Fruit fly (Drosophila melanogaster): ENCODE results near the gene CG31913.
A peak's percentile ranks its signal among the peaks of the same experiment; 100 is the strongest.

Gene CG31913

dm6 chr2L:5797977-5798376, 14.1 kb downstream of the CG31913 start (continued):
- TF ChIP-seq so (GFP tag; IDR thresholded peaks at IDR 0.05) = peak; percentile 39; the same call in 1 of the 3 replicates
- peak; percentile 68 for TF ChIP-seq CG10209 (GFP tag; optimal IDR thresholded peaks at IDR 0.05)
- TF ChIP-seq CG6175 (GFP tag; IDR thresholded peaks at IDR 0.05) = no peak; the same call in 2 of the 3 replicates
- no peak for TF ChIP-seq Side (GFP tag; optimal IDR thresholded peaks at IDR 0.05)
- TF ChIP-seq Dll (GFP tag; IDR thresholded peaks at IDR 0.05; ENCODE audit: partially characterized antibody) = no peak
- TF ChIP-seq cad (GFP tag; optimal IDR thresholded peaks at IDR 0.05) = no peak
- no peak for TF ChIP-seq mld (GFP tag; IDR thresholded peaks at IDR 0.05; ENCODE audit: partially characterized antibody)
- TF ChIP-seq Opbp (GFP tag; IDR thresholded peaks at IDR 0.05; ENCODE audit: partially characterized antibody) = no peak
- TF ChIP-seq nau (GFP tag; optimal IDR thresholded peaks at IDR 0.05) = peak; percentile 55
- TF ChIP-seq CHES-1-like (GFP tag; optimal IDR thresholded peaks at IDR 0.05) = no peak
- peak; percentile 31 for TF ChIP-seq Asciz (GFP tag; optimal IDR thresholded peaks at IDR 0.05)
- no peak for TF ChIP-seq CG10959 (GFP tag; IDR thresholded peaks at IDR 0.05)
- TF ChIP-seq CG4404 (GFP tag; IDR thresholded peaks at IDR 0.05) = no peak
- TF ChIP-seq CG10366 (GFP tag; IDR thresholded peaks at IDR 0.05) = 0 out of 2 replicates have a peak, but pooled peaks have one; percentile 8
- TF ChIP-seq al (GFP tag; IDR thresholded peaks at IDR 0.05) = no peak
- TF ChIP-seq pzg (GFP tag; optimal IDR thresholded peaks at IDR 0.05) = no peak
- TF ChIP-seq caup (GFP tag; optimal IDR thresholded peaks at IDR 0.05; ENCODE audit: severe bottlenecking) = peak; percentile 82
- TF ChIP-seq Hr78 (GFP tag; optimal IDR thresholded peaks at IDR 0.05) = no peak
- no peak for TF ChIP-seq tap (tag; optimal IDR thresholded peaks at IDR 0.05)
- TF ChIP-seq Ptx1 (GFP tag; IDR thresholded peaks at IDR 0.05) = no peak
- peak; percentile 51 for TF ChIP-seq CG12299 (tag; optimal IDR thresholded peaks at IDR 0.05)
- peak; percentile 38 for TF ChIP-seq sd (tag; optimal IDR thresholded peaks at IDR 0.05)
- peak; percentile 5 for TF ChIP-seq ATbp (GFP tag; optimal IDR thresholded peaks at IDR 0.05)
- peak; percentile 44 for TF ChIP-seq crc (GFP tag; optimal IDR thresholded peaks at IDR 0.05)
- TF ChIP-seq Aef1 (GFP tag; IDR thresholded peaks at IDR 0.05) = no peak
- TF ChIP-seq CG2199 (GFP tag; IDR thresholded peaks at IDR 0.05) = no peak
- no peak for TF ChIP-seq CG8089 (GFP tag; optimal IDR thresholded peaks at IDR 0.05)
- peak; percentile 49 for TF ChIP-seq gro (GFP tag; optimal IDR thresholded peaks at IDR 0.05)
- no peak for TF ChIP-seq klu (GFP tag; IDR thresholded peaks at IDR 0.05)
- TF ChIP-seq ftz-f1 (GFP tag; optimal IDR thresholded peaks at IDR 0.05) = no peak
- no peak for TF ChIP-seq slbo (GFP tag; IDR thresholded peaks at IDR 0.05)
- peak; percentile 25 for TF ChIP-seq p53 (GFP tag; optimal IDR thresholded peaks at IDR 0.05)
- TF ChIP-seq Fer3 (tag; optimal IDR thresholded peaks at IDR 0.05) = peak; percentile 75
- no peak for TF ChIP-seq CG34224 (GFP tag; IDR thresholded peaks at IDR 0.05; ENCODE audit: partially characterized antibody)
- TF ChIP-seq eve (GFP tag; optimal IDR thresholded peaks at IDR 0.05) = no peak
- no peak for TF ChIP-seq Scr (GFP tag; IDR thresholded peaks at IDR 0.05; ENCODE audit: partially characterized antibody)
- no peak for TF ChIP-seq ap (GFP tag; IDR thresholded peaks at IDR 0.05)
- no peak for TF ChIP-seq ac (GFP tag; optimal IDR thresholded peaks at IDR 0.05)
- no peak for TF ChIP-seq Doc3 (GFP tag; IDR thresholded peaks at IDR 0.05; ENCODE audit: partially characterized antibody)
- no peak for TF ChIP-seq emc (GFP tag; optimal IDR thresholded peaks at IDR 0.05)
- no peak for TF ChIP-seq en (GFP tag; optimal IDR thresholded peaks at IDR 0.05)
- TF ChIP-seq CG9437 (GFP tag; optimal IDR thresholded peaks at IDR 0.05) = no peak
- TF ChIP-seq prd (optimal IDR thresholded peaks at IDR 0.05) = no peak
- no peak for TF ChIP-seq prd (GFP tag; IDR thresholded peaks at IDR 0.05)
- TF ChIP-seq sna (GFP tag; IDR thresholded peaks at IDR 0.05; ENCODE audit: partially characterized antibody) = no peak
- TF ChIP-seq CG7745 (tag; optimal IDR thresholded peaks at IDR 0.05) = no peak
- TF ChIP-seq HLH54F (GFP tag; optimal IDR thresholded peaks at IDR 0.05) = no peak
- TF ChIP-seq Atf6 (GFP tag; IDR thresholded peaks at IDR 0.05) = peak; percentile 82
- TF ChIP-seq Trl (optimal IDR thresholded peaks at IDR 0.05) = no peak
- TF ChIP-seq Trl (GFP tag; optimal IDR thresholded peaks at IDR 0.05) = peak; percentile 5
- no peak for TF ChIP-seq Sry-β (GFP tag; optimal IDR thresholded peaks at IDR 0.05)
- peak; percentile 5 for TF ChIP-seq CG34376 (GFP tag; optimal IDR thresholded peaks at IDR 0.05)

Data from whole organism, embryonic.